Fruit fly (Drosophila melanogaster): ENCODE measurements around the gene Cpr76Bd.

Gene Cpr76Bd

dm6 chr3L:19516547-19516946 is 16.0 kb upstream of the Cpr76Bd start (continued):
- TF ChIP-seq Spps (tag; optimal IDR thresholded peaks at IDR 0.05) (peak; percentile 19), CG17361 (GFP tag; IDR thresholded peaks at IDR 0.05) (peak; percentile 86), chm (GFP tag; IDR thresholded peaks at IDR 0.05) (no peak), CG8281 (tag; optimal IDR thresholded peaks at IDR 0.05) (peak; percentile 61), aop (GFP tag; IDR thresholded peaks at IDR 0.05) (peak; percentile 60; the same call in 1 of the 2 replicates), ewg (GFP tag; optimal IDR thresholded peaks at IDR 0.05) (peak; percentile 75), CG5245 (GFP tag; optimal IDR thresholded peaks at IDR 0.05) (peak; percentile 87), CG9609 (GFP tag; optimal IDR thresholded peaks at IDR 0.05) (peak; percentile 89), vnd (GFP tag; IDR thresholded peaks at IDR 0.05; ENCODE audit: partially characterized antibody) (peak; percentile 49; the same call in 2 of the 3 replicates), Sin3A (optimal IDR thresholded peaks at IDR 0.05) (no peak), knrl (GFP tag; IDR thresholded peaks at IDR 0.05; ENCODE audit: partially characterized antibody) (peak; percentile 74), Mad (GFP tag; optimal IDR thresholded peaks at IDR 0.05) (peak; percentile 81), CG30431 (GFP tag; optimal IDR thresholded peaks at IDR 0.05) (peak; percentile 91), CG18599 (GFP tag; optimal IDR thresholded peaks at IDR 0.05) (peak; percentile 84), jumu (GFP tag; optimal IDR thresholded peaks at IDR 0.05) (peak; percentile 90), CG10209 (GFP tag; optimal IDR thresholded peaks at IDR 0.05) (peak; percentile 86), Deaf1 (tag; optimal IDR thresholded peaks at IDR 0.05) (no peak), ab (GFP tag; optimal IDR thresholded peaks at IDR 0.05) (peak; percentile 59), p53 (GFP tag; optimal IDR thresholded peaks at IDR 0.05) (peak; percentile 95), cwo (GFP tag; optimal IDR thresholded peaks at IDR 0.05) (peak; percentile 48), psq (GFP tag; optimal IDR thresholded peaks at IDR 0.05) (peak; percentile 49), Side (GFP tag; optimal IDR thresholded peaks at IDR 0.05) (peak; percentile 94), ERR (GFP tag; optimal IDR thresholded peaks at IDR 0.05) (peak; percentile 86), CG6175 (GFP tag; IDR thresholded peaks at IDR 0.05) (peak; percentile 91), tap (tag; optimal IDR thresholded peaks at IDR 0.05) (peak; percentile 27), D (optimal IDR thresholded peaks at IDR 0.05) (no peak), D (GFP tag; optimal IDR thresholded peaks at IDR 0.05) (peak; percentile 73), Mrtf (GFP tag; IDR thresholded peaks at IDR 0.05) (peak; percentile 92), CG10979 (tag; optimal IDR thresholded peaks at IDR 0.05) (no peak), HLH4C (GFP tag; IDR thresholded peaks at IDR 0.05; ENCODE audit: partially characterized antibody) (peak; percentile 45; the same call in 1 of the 3 replicates), CG2199 (GFP tag; IDR thresholded peaks at IDR 0.05) (peak; percentile 98), Vsx1 (GFP tag; optimal IDR thresholded peaks at IDR 0.05) (peak; percentile 84), unpg (GFP tag; optimal IDR thresholded peaks at IDR 0.05) (peak; percentile 88), row (GFP tag; IDR thresholded peaks at IDR 0.05) (no peak; the same call in 1 of the 3 replicates), caup (GFP tag; optimal IDR thresholded peaks at IDR 0.05; ENCODE audit: severe bottlenecking) (peak; percentile 95), CG4854 (GFP tag; optimal IDR thresholded peaks at IDR 0.05) (peak; percentile 87), E2f2 (GFP tag; IDR thresholded peaks at IDR 0.05) (peak; percentile 62), CG12236 (GFP tag; optimal IDR thresholded peaks at IDR 0.05) (peak; percentile 78), Awh (GFP tag; IDR thresholded peaks at IDR 0.05) (peak; percentile 88), Dad (GFP tag; optimal IDR thresholded peaks at IDR 0.05) (peak; percentile 92), Drgx (GFP tag; IDR thresholded peaks at IDR 0.05) (peak; percentile 33; the same call in 1 of the 2 replicates), Eip74EF (GFP tag; optimal IDR thresholded peaks at IDR 0.05) (no peak), ac (GFP tag; optimal IDR thresholded peaks at IDR 0.05) (peak; percentile 27), CG9215 (GFP tag; IDR thresholded peaks at IDR 0.05) (peak; percentile 80), Atf3 (GFP tag; optimal IDR thresholded peaks at IDR 0.05) (peak; percentile 79), sob (GFP tag; IDR thresholded peaks at IDR 0.05) (peak; percentile 97), Oli (tag; optimal IDR thresholded peaks at IDR 0.05) (peak; percentile 49), CG1602 (GFP tag; optimal IDR thresholded peaks at IDR 0.05) (peak; percentile 79), eve (GFP tag; optimal IDR thresholded peaks at IDR 0.05) (no peak), CG34422 (GFP tag; IDR thresholded peaks at IDR 0.05) (peak; percentile 94), lbe (GFP tag; optimal IDR thresholded peaks at IDR 0.05) (no peak)
